Worm (Caenorhabditis elegans): ENCODE results near the gene Y81B9A.3.

Gene Y81B9A.3

DNA sequence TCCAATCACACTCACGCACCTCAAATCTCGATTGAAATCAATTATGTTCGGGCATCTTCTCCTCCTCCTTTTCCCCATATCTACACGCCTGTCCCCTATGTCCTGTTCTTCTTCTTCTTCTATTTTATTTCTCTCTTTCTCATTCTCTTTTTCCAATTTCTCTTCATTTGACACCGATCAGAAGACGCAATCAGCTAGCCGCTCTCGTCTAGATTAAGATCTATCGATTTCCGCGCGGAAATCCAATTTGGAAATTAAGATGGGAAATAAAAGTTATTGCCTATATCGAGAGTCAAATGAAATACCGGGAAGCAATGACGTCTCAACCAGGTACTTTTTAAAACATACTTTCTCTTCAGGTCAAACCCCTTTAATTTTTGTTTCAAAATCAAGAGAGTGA lies 46.2 kb downstream of the Y81B9A.3 start:
- TF ChIP-seq ceh-14 (tag; optimal IDR thresholded peaks at IDR 0.05) (no peak), sdc-2 (tag; optimal IDR thresholded peaks at IDR 0.05) (no peak), ceh-30 (tag; optimal IDR thresholded peaks at IDR 0.05) (no peak), ceh-45 (GFP tag; IDR thresholded peaks at IDR 0.05) (no peak), ama-1 (optimal IDR thresholded peaks at IDR 0.05) (no peak), mec-3 (tag; optimal IDR thresholded peaks at IDR 0.05; ENCODE audit: borderline replicate concordance) (no peak), T23F11.4 (GFP tag; optimal IDR thresholded peaks at IDR 0.05) (no peak), unc-42 (tag; optimal IDR thresholded peaks at IDR 0.05) (no peak), unc-55 (GFP tag; optimal IDR thresholded peaks at IDR 0.05) (peak; percentile 19), ceh-31 (tag; optimal IDR thresholded peaks at IDR 0.05) (no peak), pha-4 (tag; optimal IDR thresholded peaks at IDR 0.05) (no peak), F13H6.1 (tag; optimal IDR thresholded peaks at IDR 0.05) (no peak), rnt-1 (tag; optimal IDR thresholded peaks at IDR 0.05) (peak; percentile 73), ref-2 (tag; optimal IDR thresholded peaks at IDR 0.05) (no peak)

ce11 chrX:9230322-9230721 lies 48.1 kb downstream of the Y81B9A.3 start:
- TF ChIP-seq zip-5 (tag; optimal IDR thresholded peaks at IDR 0.05) (no peak), ttx-3 (tag; optimal IDR thresholded peaks at IDR 0.05) (no peak), pax-1 (tag; optimal IDR thresholded peaks at IDR 0.05) (no peak), ets-4 (tag; optimal IDR thresholded peaks at IDR 0.05) (no peak), ceh-30 (tag; optimal IDR thresholded peaks at IDR 0.05) (no peak), unc-86 (tag; optimal IDR thresholded peaks at IDR 0.05) (no peak), rnt-1 (tag; optimal IDR thresholded peaks at IDR 0.05) (no peak), ceh-19 (GFP tag; optimal IDR thresholded peaks at IDR 0.05) (no peak), unc-55 (GFP tag; optimal IDR thresholded peaks at IDR 0.05) (no peak), ceh-22 (tag; optimal IDR thresholded peaks at IDR 0.05) (no peak), ceh-45 (GFP tag; IDR thresholded peaks at IDR 0.05) (no peak), pqm-1 (tag; optimal IDR thresholded peaks at IDR 0.05) (no peak), tbx-2 (tag; optimal IDR thresholded peaks at IDR 0.05) (no peak), unc-3 (GFP tag; conservative IDR thresholded peaks at IDR 0.05) (no peak), unc-3 (tag; optimal IDR thresholded peaks at IDR 0.05) (no peak), ceh-2 (tag; optimal IDR thresholded peaks at IDR 0.05) (no peak), C38D4.7 (GFP tag; optimal IDR thresholded peaks at IDR 0.05) (no peak), ceh-34 (tag; optimal IDR thresholded peaks at IDR 0.05) (no peak), fax-1 (tag; optimal IDR thresholded peaks at IDR 0.05) (no peak)

- TF ChIP-seq C38D4.7 (GFP tag; optimal IDR thresholded peaks at IDR 0.05): no peak
- TF ChIP-seq madf-2 (tag; optimal IDR thresholded peaks at IDR 0.05): no peak
- no peak for TF ChIP-seq pag-3 (tag; optimal IDR thresholded peaks at IDR 0.05; ENCODE audit: borderline replicate concordance)
- TF ChIP-seq rnt-1 (tag; optimal IDR thresholded peaks at IDR 0.05): no peak
- TF ChIP-seq hlh-15 (tag; optimal IDR thresholded peaks at IDR 0.05): no peak
- TF ChIP-seq pros-1 (tag; optimal IDR thresholded peaks at IDR 0.05): no peak
- no peak for TF ChIP-seq syd-9 (tag; optimal IDR thresholded peaks at IDR 0.05)
- no peak for TF ChIP-seq pha-4 (tag; optimal IDR thresholded peaks at IDR 0.05)
- TF ChIP-seq unc-3 (GFP tag; conservative IDR thresholded peaks at IDR 0.05): no peak
- TF ChIP-seq unc-3 (tag; optimal IDR thresholded peaks at IDR 0.05): no peak
- TF ChIP-seq pha-2 (tag; optimal IDR thresholded peaks at IDR 0.05): no peak
- no peak for TF ChIP-seq Y22D7AL.16 (tag; optimal IDR thresholded peaks at IDR 0.05)
- TF ChIP-seq fax-1 (tag; optimal IDR thresholded peaks at IDR 0.05): no peak
- no peak for TF ChIP-seq nhr-11 (tag; optimal IDR thresholded peaks at IDR 0.05)
- no peak for TF ChIP-seq ceh-22 (tag; optimal IDR thresholded peaks at IDR 0.05)
- TF ChIP-seq elt-4 (tag; optimal IDR thresholded peaks at IDR 0.05): no peak
- TF ChIP-seq hlh-8 (tag; optimal IDR thresholded peaks at IDR 0.05): no peak
- TF ChIP-seq pax-1 (tag; optimal IDR thresholded peaks at IDR 0.05): no peak
- no peak for TF ChIP-seq C08G9.2 (tag; optimal IDR thresholded peaks at IDR 0.05)
- no peak for TF ChIP-seq odd-2 (tag; optimal IDR thresholded peaks at IDR 0.05)
These were observed 49.3 kb downstream of the Y81B9A.3 start for ce11 chrX:9231556-9231955.
